Worm (Caenorhabditis elegans): ENCODE results near the gene B0024.13.

ce11 chrV:10292819-10293357 is 27.6 kb upstream of the B0024.13 start, which contains the start of gene col-149:
- TF ChIP-seq hlh-26 (GFP tag; conservative IDR thresholded peaks at IDR 0.05), result no peak
- no peak for TF ChIP-seq ztf-22 (GFP tag; optimal IDR thresholded peaks at IDR 0.05)
